Fruit fly (Drosophila melanogaster) whole organism, embryonic: ENCODE data around the gene ari-1.

Experiments used
- Aef1 ChIP-seq: fragments of 200-800 bp; sonication (Bioruptor generic); IDR thresholded peaks from 3 replicates; pipeline ENCODE4 v1.3.6; 2022; ENCODE audit warnings: missing biosample characterization, missing genetic modification characterization
- BEAF-32 ChIP-seq: fragments of 200-800 bp; sonication (Bioruptor generic); optimal IDR thresholded peaks from 3 replicates; lab custom pipeline; 2017; ENCODE audit warnings: missing biosample characterization, missing genetic modification characterization, mild to moderate bottlenecking, moderate library complexity, missing genetic modification reagents
- CG10274 ChIP-seq: fragments of 200-800 bp; sonication (Bioruptor generic); optimal IDR thresholded peaks from 3 replicates; lab custom pipeline; 2017; ENCODE audit warnings: missing biosample characterization, mild to moderate bottlenecking, missing genetic modification characterization
- CG11504 ChIP-seq: fragments of 200-800 bp; sonication (Bioruptor generic); optimal IDR thresholded peaks from 3 replicates; lab custom pipeline; 2019; ENCODE audit warnings: missing biosample characterization, mild to moderate bottlenecking, missing genetic modification characterization, moderate library complexity
- CG11695 ChIP-seq: fragments of 200-800 bp; sonication (Bioruptor generic); IDR thresholded peaks from 3 replicates; pipeline ENCODE4 v1.3.6; 2022; ENCODE audit warnings: missing biosample characterization, missing genetic modification characterization
- CG14441 ChIP-seq: fragments of 200-800 bp; sonication (Bioruptor generic); IDR thresholded peaks from 2 replicates; pipeline ENCODE4 v1.3.6; 2022; ENCODE audit warnings: missing biosample characterization, missing genetic modification characterization
- CG15073 ChIP-seq: fragments of 200-800 bp; sonication (Bioruptor generic); optimal IDR thresholded peaks from 2 replicates; lab custom pipeline; 2016; ENCODE audit warnings: missing biosample characterization, missing genetic modification characterization
- CG15514 ChIP-seq: fragments of 200-800 bp; sonication (Bioruptor generic); optimal IDR thresholded peaks from 3 replicates; lab custom pipeline; 2017; ENCODE audit warnings: missing biosample characterization, missing genetic modification characterization, mild to moderate bottlenecking, moderate library complexity, missing genetic modification reagents
- CG1647 ChIP-seq: fragments of 200-800 bp; sonication (Bioruptor generic); optimal IDR thresholded peaks from 3 replicates; lab custom pipeline; 2016; ENCODE audit warnings: missing biosample characterization, missing genetic modification characterization
- CG17829 ChIP-seq: fragments of 200-800 bp; optimal IDR thresholded peaks from 2 replicates; lab custom pipeline; 2019; ENCODE audit warnings: missing biosample characterization, mild to moderate bottlenecking, missing genetic modification characterization, moderate library complexity
- CG2678 ChIP-seq: fragments of 200-800 bp; sonication (Bioruptor generic); optimal IDR thresholded peaks from 3 replicates; lab custom pipeline; 2019; ENCODE audit warnings: missing biosample characterization, mild to moderate bottlenecking, missing genetic modification characterization, moderate library complexity
- CG31224 ChIP-seq: fragments of 200-800 bp; sonication (Bioruptor generic); IDR thresholded peaks from 2 replicates; pipeline ENCODE4 v1.3.6; 2022; ENCODE audit warnings: missing biosample characterization, missing genetic modification characterization
- CG5953 ChIP-seq: fragments of 200-800 bp; sonication (Bioruptor generic); IDR thresholded peaks from 2 replicates; pipeline ENCODE4 v1.3.6; 2022; ENCODE audit warnings: missing biosample characterization, missing genetic modification characterization
- CG6765 ChIP-seq: fragments of 200-800 bp; sonication (Bioruptor generic); optimal IDR thresholded peaks from 3 replicates; lab custom pipeline; 2017; ENCODE audit warnings: missing biosample characterization, mild to moderate bottlenecking, missing genetic modification characterization
- CG7839 ChIP-seq: fragments of 200-800 bp; sonication (Bioruptor generic); optimal IDR thresholded peaks from 3 replicates; lab custom pipeline; 2018; ENCODE audit warnings: missing biosample characterization, mild to moderate bottlenecking, missing genetic modification characterization, moderate library complexity
- CG7928 ChIP-seq: fragments of 200-800 bp; sonication (Bioruptor generic); optimal IDR thresholded peaks from 2 replicates; lab custom pipeline; 2017; ENCODE audit warnings: missing biosample characterization, mild to moderate bottlenecking, missing genetic modification characterization
- Dip2 ChIP-seq: fragments of 200-800 bp; sonication (Bioruptor generic); IDR thresholded peaks from 2 replicates; pipeline ENCODE4 v1.3.6; 2022; ENCODE audit warnings: missing biosample characterization, missing genetic modification characterization
- Eip74EF ChIP-seq, 2 experiments: fragments of 200-800 bp in 1 of 2; fragments of >200 bp in 1 of 2; sonication (Bioruptor generic) in 1 of 2; optimal IDR thresholded peaks; 2 replicates each; lab custom pipeline; 2017 to 2019; ENCODE audit warnings: missing biosample characterization in 2 of 2, missing genetic modification characterization in 2 of 2, mild to moderate bottlenecking in 1 of 2, moderate library complexity in 1 of 2
- Ets97D ChIP-seq: fragments of 200-800 bp; sonication (Bioruptor generic); optimal IDR thresholded peaks from 3 replicates; lab custom pipeline; 2016; ENCODE audit warnings: missing biosample characterization, missing genetic modification characterization
- Gug ChIP-seq: fragments of 200-800 bp; sonication (Bioruptor generic); IDR thresholded peaks from 4 replicates; pipeline ENCODE4 v1.3.6; 2022; ENCODE audit warnings: missing biosample characterization, missing genetic modification characterization
- HLH4C ChIP-seq: fragments of 200-800 bp; sonication (Bioruptor generic); IDR thresholded peaks from 3 replicates; pipeline ENCODE4 v1.3.6; 2022; ENCODE audit warnings: missing biosample characterization, missing genetic modification characterization; ENCODE audit not compliant: partially characterized antibody
- Hand ChIP-seq: fragments of 200-800 bp; sonication (Bioruptor generic); optimal IDR thresholded peaks from 2 replicates; lab custom pipeline; 2017; ENCODE audit warnings: mild to moderate bottlenecking, missing biosample characterization, missing genetic modification reagents, missing genetic modification characterization
- HmgZ ChIP-seq: fragments of 200-800 bp; sonication (Bioruptor generic); optimal IDR thresholded peaks from 2 replicates; lab custom pipeline; 2018; ENCODE audit warnings: missing biosample characterization, mild to moderate bottlenecking, missing genetic modification characterization
- Hr78 ChIP-seq, 2 experiments: fragments of 200-800 bp in 1 of 2; fragments of >200 bp in 1 of 2; sonication (Bioruptor generic) in 1 of 2; optimal IDR thresholded peaks; 2 replicates each; lab custom pipeline; 2017 to 2019; ENCODE audit warnings: missing biosample characterization in 2 of 2, missing genetic modification characterization in 2 of 2, mild to moderate bottlenecking in 1 of 2, moderate library complexity in 1 of 2
- Hsf ChIP-seq: fragments of 200-800 bp; sonication (Bioruptor generic); optimal IDR thresholded peaks from 3 replicates; lab custom pipeline; 2016; ENCODE audit warnings: missing biosample characterization, missing genetic modification characterization
- Lhr ChIP-seq: fragments of 200-800 bp; sonication (Bioruptor generic); optimal IDR thresholded peaks from 3 replicates; lab custom pipeline; 2017; ENCODE audit warnings: mild to moderate bottlenecking, missing biosample characterization, missing genetic modification reagents, missing genetic modification characterization
- Meics ChIP-seq: fragments of 200-800 bp; sonication (Bioruptor generic); optimal IDR thresholded peaks from 2 replicates; lab custom pipeline; 2017; ENCODE audit warnings: missing biosample characterization, mild to moderate bottlenecking, missing genetic modification characterization
- NFAT ChIP-seq: fragments of 200-800 bp; sonication (Bioruptor generic); IDR thresholded peaks from 2 replicates; pipeline ENCODE4 v1.3.6; 2022; ENCODE audit warnings: missing biosample characterization, missing genetic modification characterization
- al ChIP-seq: fragments of 200-800 bp; sonication (Bioruptor generic); IDR thresholded peaks from 2 replicates; pipeline ENCODE4 v1.3.6; 2022; ENCODE audit warnings: missing biosample characterization, missing genetic modification characterization
- amos ChIP-seq: fragments of 200-800 bp; sonication (Bioruptor generic); IDR thresholded peaks from 2 replicates; pipeline ENCODE4 v1.3.6; 2022; ENCODE audit warnings: missing biosample characterization, missing genetic modification characterization; ENCODE audit not compliant: partially characterized antibody
- br ChIP-seq: fragments of >200 bp; optimal IDR thresholded peaks from 2 replicates; lab custom pipeline; 2017
- btn ChIP-seq: fragments of 200-800 bp; sonication (Bioruptor generic); optimal IDR thresholded peaks from 2 replicates; lab custom pipeline; 2016; ENCODE audit warnings: missing biosample characterization, missing genetic modification characterization
- cad ChIP-seq: fragments of >200 bp; optimal IDR thresholded peaks from 2 replicates; lab custom pipeline; 2017; ENCODE audit warnings: missing biosample characterization, missing genetic modification characterization
- cg ChIP-seq: fragments of 200-800 bp; sonication (Bioruptor generic); optimal IDR thresholded peaks from 3 replicates; lab custom pipeline; 2019; ENCODE audit warnings: missing biosample characterization, mild to moderate bottlenecking, missing genetic modification characterization, moderate library complexity
- dmrt99B ChIP-seq: fragments of 200-800 bp; sonication (Bioruptor generic); optimal IDR thresholded peaks from 2 replicates; lab custom pipeline; 2018; ENCODE audit warnings: missing biosample characterization, mild to moderate bottlenecking, missing genetic modification characterization, moderate library complexity
- ewg ChIP-seq: fragments of 200-800 bp; sonication (Bioruptor generic); optimal IDR thresholded peaks from 3 replicates; lab custom pipeline; 2017; ENCODE audit warnings: mild to moderate bottlenecking, missing biosample characterization, missing genetic modification reagents, missing genetic modification characterization
- fd64A ChIP-seq: fragments of 200-800 bp; sonication (Bioruptor generic); optimal IDR thresholded peaks from 3 replicates; lab custom pipeline; 2018; ENCODE audit warnings: missing biosample characterization, mild to moderate bottlenecking, missing genetic modification characterization
- fd96Cb ChIP-seq: fragments of 200-800 bp; sonication (Bioruptor generic); optimal IDR thresholded peaks from 2 replicates; lab custom pipeline; 2018; ENCODE audit warnings: missing biosample characterization, mild to moderate bottlenecking, missing genetic modification characterization, moderate library complexity
- ind ChIP-seq: fragments of 200-800 bp; sonication (Bioruptor generic); optimal IDR thresholded peaks from 3 replicates; lab custom pipeline; 2016; ENCODE audit warnings: missing biosample characterization, missing genetic modification characterization
- luna ChIP-seq: fragments of 200-800 bp; sonication (Bioruptor generic); optimal IDR thresholded peaks from 2 replicates; lab custom pipeline; 2016; ENCODE audit warnings: missing biosample characterization, missing genetic modification characterization
- nom ChIP-seq: fragments of 200-800 bp; sonication (Bioruptor generic); optimal IDR thresholded peaks from 2 replicates; lab custom pipeline; 2017; ENCODE audit warnings: missing biosample characterization, missing genetic modification characterization, mild to moderate bottlenecking, moderate library complexity, missing genetic modification reagents
- odd ChIP-seq: fragments of 200-800 bp; sonication (Bioruptor generic); optimal IDR thresholded peaks from 2 replicates; lab custom pipeline; 2017; ENCODE audit warnings: missing biosample characterization, mild to moderate bottlenecking, missing genetic modification characterization
- onecut ChIP-seq: fragments of 200-800 bp; sonication (Bioruptor generic); IDR thresholded peaks from 2 replicates; pipeline ENCODE4 v1.3.6; 2022; ENCODE audit warnings: missing biosample characterization, missing genetic modification characterization
- p53 ChIP-seq: fragments of 200-800 bp; sonication (Bioruptor generic); optimal IDR thresholded peaks from 2 replicates; lab custom pipeline; 2016; ENCODE audit warnings: missing biosample characterization, missing genetic modification characterization
- phol ChIP-seq: fragments of 200-800 bp; sonication (Bioruptor generic); optimal IDR thresholded peaks from 3 replicates; lab custom pipeline; 2018; ENCODE audit warnings: missing biosample characterization, mild to moderate bottlenecking, missing genetic modification characterization, moderate library complexity
- sna ChIP-seq: fragments of 200-800 bp; sonication (Bioruptor generic); IDR thresholded peaks from 2 replicates; pipeline ENCODE4 v1.3.6; 2022; ENCODE audit warnings: missing biosample characterization, missing genetic modification characterization; ENCODE audit not compliant: partially characterized antibody
- tin ChIP-seq: fragments of 200-800 bp; sonication (Bioruptor generic); optimal IDR thresholded peaks from 3 replicates; lab custom pipeline; 2016; ENCODE audit warnings: missing biosample characterization, missing genetic modification characterization
- trem ChIP-seq: fragments of 200-800 bp; optimal IDR thresholded peaks from 3 replicates; lab custom pipeline; 2019; ENCODE audit warnings: missing biosample characterization, mild to moderate bottlenecking, missing genetic modification characterization, moderate library complexity
- wek ChIP-seq: fragments of 200-800 bp; sonication (Bioruptor generic); optimal IDR thresholded peaks from 3 replicates; lab custom pipeline; 2018; ENCODE audit warnings: missing biosample characterization, mild to moderate bottlenecking, missing genetic modification characterization, moderate library complexity
- wor ChIP-seq: fragments of 200-800 bp; sonication (Bioruptor generic); IDR thresholded peaks from 2 replicates; pipeline ENCODE4 v1.3.6; 2022; ENCODE audit warnings: missing biosample characterization, missing genetic modification characterization
- zfh2 ChIP-seq: fragments of 200-800 bp; sonication (Bioruptor generic); optimal IDR thresholded peaks from 2 replicates; lab custom pipeline; 2016; ENCODE audit warnings: missing biosample characterization, missing genetic modification characterization

Gene ari-1

dm6 chrX:18101778-18102177 lies 35.8 kb downstream of the ari-1 start, which contains the start of gene Taf8 (continued):
- TF ChIP-seq Gug: peak; percentile 49; the same call in 1 of the 4 replicates
- TF ChIP-seq luna (GFP tag; lab: Kevin White, UChicago): no peak
- no peak for TF ChIP-seq btn (GFP tag; lab: Kevin White, UChicago)
- TF ChIP-seq Lhr (GFP tag; lab: Kevin White, UChicago): no peak
- TF ChIP-seq Aef1 (GFP tag; lab: Robert Waterston, UW): no peak
- no peak for TF ChIP-seq cad
- TF ChIP-seq Hand (GFP tag; lab: Kevin White, UChicago): no peak
- no peak for TF ChIP-seq Ets97D (GFP tag; lab: Kevin White, UChicago)
- no peak for TF ChIP-seq ewg (GFP tag; lab: Kevin White, UChicago)
- TF ChIP-seq Hr78 (GFP tag; optimal IDR thresholded peaks at IDR 0.05; lab: Kevin White, UChicago): no peak
- no peak for TF ChIP-seq CG6765 (GFP tag; lab: Kevin White, UChicago)
- no peak for TF ChIP-seq CG7839 (tag; lab: Kevin White, UChicago)
- TF ChIP-seq Eip74EF (GFP tag; optimal IDR thresholded peaks at IDR 0.05; lab: Kevin White, UChicago): no peak
- TF ChIP-seq ind (GFP tag; lab: Kevin White, UChicago): no peak
- no peak for TF ChIP-seq cg (GFP tag; lab: Kevin White, UChicago)
- TF ChIP-seq CG31224 (GFP tag; lab: Robert Waterston, UW): no peak
- no peak for TF ChIP-seq CG14441 (GFP tag; lab: Robert Waterston, UW)
- TF ChIP-seq CG15514 (GFP tag; lab: Kevin White, UChicago): no peak
- no peak for TF ChIP-seq p53 (GFP tag; lab: Kevin White, UChicago)
- no peak for TF ChIP-seq CG11504 (tag; lab: Kevin White, UChicago)
- no peak for TF ChIP-seq Dip2 (GFP tag; lab: Robert Waterston, UW)
- TF ChIP-seq BEAF-32 (GFP tag; lab: Kevin White, UChicago): peak; percentile 71
- TF ChIP-seq NFAT (GFP tag; lab: Robert Waterston, UW): peak; percentile 39; the same call in 1 of the 2 replicates
- no peak for TF ChIP-seq CG1647 (GFP tag; lab: Kevin White, UChicago)
- no peak for TF ChIP-seq CG2678 (tag; lab: Kevin White, UChicago)
- no peak for TF ChIP-seq Meics (GFP tag; lab: Kevin White, UChicago)
- TF ChIP-seq amos (GFP tag; lab: Robert Waterston, UW): peak; percentile 79
- no peak for TF ChIP-seq CG7928 (GFP tag; lab: Kevin White, UChicago)
- no peak for TF ChIP-seq br (lab: Kevin White, UChicago)
- TF ChIP-seq odd: no peak
- TF ChIP-seq fd96Cb (tag; lab: Kevin White, UChicago): no peak
- TF ChIP-seq fd64A (GFP tag; lab: Kevin White, UChicago): no peak
- TF ChIP-seq CG5953: no peak
- no peak for TF ChIP-seq CG15073 (GFP tag; lab: Kevin White, UChicago)
- TF ChIP-seq sna (GFP tag; lab: Robert Waterston, UW): 0 out of 2 replicates have a peak, but pooled peaks have one; percentile 15
- no peak for TF ChIP-seq trem (tag; lab: Kevin White, UChicago)
- TF ChIP-seq al: 0 out of 2 replicates have a peak, but pooled peaks have one; percentile 19
- no peak for TF ChIP-seq CG17829 (tag; lab: Kevin White, UChicago)
- TF ChIP-seq wek (GFP tag; lab: Kevin White, UChicago): no peak
- TF ChIP-seq CG11695 (GFP tag; lab: Robert Waterston, UW): no peak
- no peak for TF ChIP-seq HmgZ (tag; lab: Kevin White, UChicago)
- TF ChIP-seq HLH4C: peak; percentile 37; the same call in 2 of the 3 replicates
- no peak for TF ChIP-seq wor (GFP tag; lab: Robert Waterston, UW)
- TF ChIP-seq zfh2: peak; percentile 38
- no peak for TF ChIP-seq nom (GFP tag; lab: Kevin White, UChicago)
- TF ChIP-seq Hsf (GFP tag; lab: Kevin White, UChicago): no peak
- no peak for TF ChIP-seq phol (tag; lab: Kevin White, UChicago)
- TF ChIP-seq tin (GFP tag; lab: Kevin White, UChicago): no peak
- no peak for TF ChIP-seq dmrt99B (tag; lab: Kevin White, UChicago)
- TF ChIP-seq onecut (GFP tag; lab: Robert Waterston, UW): no peak
- TF ChIP-seq CG10274: no peak
